Fruit fly (Drosophila melanogaster) whole organism, embryonic: ENCODE results near the gene CG15283.

ENCODE experiments used
- B-H2 ChIP-seq: fragments of 200-800 bp; sonication (Bioruptor generic); optimal IDR thresholded peaks from 2 replicates; lab custom pipeline; 2018; ENCODE audit warnings: missing biosample characterization, mild to moderate bottlenecking, missing genetic modification characterization
- CG10462 ChIP-seq: fragments of 200-800 bp; sonication (Bioruptor generic); optimal IDR thresholded peaks from 2 replicates; lab custom pipeline; 2016; ENCODE audit warnings: missing biosample characterization, missing genetic modification characterization
- CG10654 ChIP-seq: fragments of 200-800 bp; sonication (Bioruptor generic); optimal IDR thresholded peaks from 2 replicates; lab custom pipeline; 2016; ENCODE audit warnings: missing biosample characterization, missing genetic modification characterization
- CG11247 ChIP-seq: fragments of 200-800 bp; sonication (Bioruptor generic); IDR thresholded peaks from 2 replicates; pipeline ENCODE4 v1.3.6; 2022; ENCODE audit warnings: missing biosample characterization, missing genetic modification characterization
- CG11398 ChIP-seq: fragments of 200-800 bp; sonication (Bioruptor generic); optimal IDR thresholded peaks from 2 replicates; lab custom pipeline; 2016; ENCODE audit warnings: missing biosample characterization, missing genetic modification characterization
- CG12104 ChIP-seq: fragments of 200-800 bp; sonication (Bioruptor generic); optimal IDR thresholded peaks from 3 replicates; lab custom pipeline; 2016; ENCODE audit warnings: missing biosample characterization, missing genetic modification characterization
- CG12391 ChIP-seq: fragments of 200-800 bp; sonication (Bioruptor generic); optimal IDR thresholded peaks from 3 replicates; lab custom pipeline; 2018; ENCODE audit warnings: missing biosample characterization, mild to moderate bottlenecking, missing genetic modification characterization, moderate library complexity
- CG12659 ChIP-seq: fragments of 200-800 bp; sonication (Bioruptor generic); optimal IDR thresholded peaks from 3 replicates; lab custom pipeline; 2017; ENCODE audit warnings: mild to moderate bottlenecking, missing biosample characterization, missing genetic modification reagents, missing genetic modification characterization
- CG14667 ChIP-seq: fragments of 200-800 bp; sonication (Bioruptor generic); IDR thresholded peaks from 2 replicates; pipeline ENCODE4 v1.3.6; 2022; ENCODE audit warnings: missing biosample characterization, missing genetic modification characterization
- CG15601 ChIP-seq: fragments of 200-800 bp; sonication (Bioruptor generic); optimal IDR thresholded peaks from 3 replicates; lab custom pipeline; 2019; ENCODE audit warnings: missing biosample characterization, mild to moderate bottlenecking, missing genetic modification characterization, moderate library complexity
- CG17385 ChIP-seq: fragments of 200-800 bp; sonication (Bioruptor generic); optimal IDR thresholded peaks from 3 replicates; lab custom pipeline; 2018; ENCODE audit warnings: missing biosample characterization, mild to moderate bottlenecking, missing genetic modification characterization
- CG17912 ChIP-seq: fragments of 200-800 bp; sonication (Bioruptor generic); optimal IDR thresholded peaks from 2 replicates; lab custom pipeline; 2018; ENCODE audit warnings: missing biosample characterization, mild to moderate bottlenecking, missing genetic modification characterization
- CG2129 ChIP-seq: fragments of 200-800 bp; sonication (Bioruptor generic); IDR thresholded peaks from 2 replicates; pipeline ENCODE4 v1.3.6; 2022; ENCODE audit warnings: missing biosample characterization, missing genetic modification characterization; ENCODE audit not compliant: partially characterized antibody
- CG30020 ChIP-seq: fragments of 200-800 bp; optimal IDR thresholded peaks from 2 replicates; lab custom pipeline; 2019; ENCODE audit warnings: missing biosample characterization, mild to moderate bottlenecking, missing genetic modification characterization, moderate library complexity
- CG3065 ChIP-seq: fragments of 200-800 bp; sonication (Bioruptor generic); optimal IDR thresholded peaks from 2 replicates; lab custom pipeline; 2016; ENCODE audit warnings: missing biosample characterization, missing genetic modification characterization
- CG31224 ChIP-seq: fragments of 200-800 bp; sonication (Bioruptor generic); IDR thresholded peaks from 2 replicates; pipeline ENCODE4 v1.3.6; 2022; ENCODE audit warnings: missing biosample characterization, missing genetic modification characterization
- CG33213 ChIP-seq: fragments of 200-800 bp; sonication (Bioruptor generic); optimal IDR thresholded peaks from 3 replicates; lab custom pipeline; 2016; ENCODE audit warnings: missing biosample characterization, missing genetic modification characterization
- CG7556 ChIP-seq: fragments of 200-800 bp; sonication (Bioruptor generic); optimal IDR thresholded peaks from 2 replicates; lab custom pipeline; 2017; ENCODE audit warnings: missing biosample characterization, mild to moderate bottlenecking, missing genetic modification characterization
- CHES-1-like ChIP-seq: fragments of 200-800 bp; sonication (Bioruptor generic); optimal IDR thresholded peaks from 2 replicates; lab custom pipeline; 2016; ENCODE audit warnings: missing biosample characterization, missing genetic modification characterization
- Chrac-16 ChIP-seq: fragments of 200-800 bp; sonication (Bioruptor generic); optimal IDR thresholded peaks from 3 replicates; lab custom pipeline; 2016; ENCODE audit warnings: missing biosample characterization, missing genetic modification characterization
- Dbx ChIP-seq: fragments of 200-800 bp; sonication (Bioruptor generic); IDR thresholded peaks from 3 replicates; pipeline ENCODE4 v1.3.6; 2022; ENCODE audit warnings: missing biosample characterization, missing genetic modification characterization
- Dll ChIP-seq: fragments of 200-800 bp; sonication (Bioruptor generic); IDR thresholded peaks from 4 replicates; pipeline ENCODE4 v1.3.6; 2022; ENCODE audit warnings: missing biosample characterization, missing genetic modification characterization; ENCODE audit not compliant: partially characterized antibody
- E2f1 ChIP-seq: fragments of 200-800 bp; sonication (Bioruptor generic); IDR thresholded peaks from 2 replicates; pipeline ENCODE4 v1.3.6; 2022; ENCODE audit warnings: missing biosample characterization, missing genetic modification characterization
- E2f2 ChIP-seq: fragments of 200-800 bp; sonication (Bioruptor generic); IDR thresholded peaks from 2 replicates; pipeline ENCODE4 v1.3.6; 2022; ENCODE audit warnings: missing biosample characterization, missing genetic modification characterization
- Elba2 ChIP-seq: fragments of 200-800 bp; sonication (Bioruptor generic); optimal IDR thresholded peaks from 3 replicates; lab custom pipeline; 2016; ENCODE audit warnings: missing biosample characterization, missing genetic modification characterization
- HLH4C ChIP-seq: fragments of 200-800 bp; sonication (Bioruptor generic); IDR thresholded peaks from 3 replicates; pipeline ENCODE4 v1.3.6; 2022; ENCODE audit warnings: missing biosample characterization, missing genetic modification characterization; ENCODE audit not compliant: partially characterized antibody
- Jarid2 ChIP-seq: fragments of 200-800 bp; sonication (Bioruptor generic); optimal IDR thresholded peaks from 3 replicates; lab custom pipeline; 2017; ENCODE audit warnings: mild to moderate bottlenecking, missing biosample characterization, missing genetic modification reagents, missing genetic modification characterization
- MBD-R2 ChIP-seq: fragments of 200-800 bp; sonication (Bioruptor generic); IDR thresholded peaks from 2 replicates; pipeline ENCODE4 v1.3.6; 2022; ENCODE audit warnings: missing biosample characterization, missing genetic modification characterization
- Mes4 ChIP-seq: fragments of 200-800 bp; sonication (Bioruptor generic); optimal IDR thresholded peaks from 2 replicates; lab custom pipeline; 2016; ENCODE audit warnings: missing biosample characterization, missing genetic modification characterization
- Neu2 ChIP-seq: fragments of 200-800 bp; sonication (Bioruptor generic); optimal IDR thresholded peaks from 3 replicates; lab custom pipeline; 2016; ENCODE audit warnings: missing biosample characterization, missing genetic modification characterization, borderline replicate concordance
- Oaz ChIP-seq: fragments of 200-800 bp; sonication (Bioruptor generic); IDR thresholded peaks from 2 replicates; pipeline ENCODE4 v1.3.6; 2022; ENCODE audit warnings: missing biosample characterization, missing genetic modification characterization
- Sry-δ ChIP-seq: fragments of 200-800 bp; sonication (Bioruptor generic); optimal IDR thresholded peaks from 2 replicates; lab custom pipeline; 2016; ENCODE audit warnings: missing biosample characterization, missing genetic modification characterization
- bowl ChIP-seq: fragments of 200-800 bp; sonication (Bioruptor generic); IDR thresholded peaks from 2 replicates; pipeline ENCODE4 v1.3.6; 2022; ENCODE audit warnings: missing biosample characterization, missing genetic modification characterization
- cato ChIP-seq: fragments of 200-800 bp; sonication (Bioruptor generic); optimal IDR thresholded peaks from 2 replicates; lab custom pipeline; 2016; ENCODE audit warnings: missing biosample characterization, missing genetic modification characterization, borderline replicate concordance
- chn ChIP-seq: fragments of 200-800 bp; sonication (Bioruptor generic); optimal IDR thresholded peaks from 2 replicates; lab custom pipeline; 2016; ENCODE audit warnings: missing biosample characterization, missing genetic modification characterization
- dysf ChIP-seq: fragments of 200-800 bp; sonication (Bioruptor generic); IDR thresholded peaks from 3 replicates; pipeline ENCODE4 v1.3.6; 2022; ENCODE audit warnings: missing biosample characterization, missing genetic modification characterization
- kah ChIP-seq: fragments of 200-800 bp; sonication (Bioruptor generic); optimal IDR thresholded peaks from 2 replicates; lab custom pipeline; 2018; ENCODE audit warnings: missing biosample characterization, mild to moderate bottlenecking, missing genetic modification characterization
- kay ChIP-seq: fragments of 200-800 bp; sonication (Bioruptor generic); optimal IDR thresholded peaks from 2 replicates; lab custom pipeline; 2016; ENCODE audit warnings: missing biosample characterization, missing genetic modification characterization
- knrl ChIP-seq: fragments of 200-800 bp; sonication (Bioruptor generic); IDR thresholded peaks from 3 replicates; pipeline ENCODE4 v1.3.6; 2022; ENCODE audit warnings: missing biosample characterization, missing genetic modification characterization; ENCODE audit not compliant: partially characterized antibody
- lilli ChIP-seq: fragments of 200-800 bp; sonication (Bioruptor generic); optimal IDR thresholded peaks from 3 replicates; lab custom pipeline; 2016; ENCODE audit warnings: missing biosample characterization, missing genetic modification characterization
- mld ChIP-seq: fragments of 200-800 bp; sonication (Bioruptor generic); IDR thresholded peaks from 3 replicates; pipeline ENCODE4 v1.3.6; 2022; ENCODE audit warnings: missing biosample characterization, missing genetic modification characterization; ENCODE audit not compliant: partially characterized antibody
- nerfin-1 ChIP-seq: fragments of 200-800 bp; sonication (Bioruptor generic); optimal IDR thresholded peaks from 3 replicates; lab custom pipeline; 2019; ENCODE audit warnings: missing biosample characterization, mild to moderate bottlenecking, missing genetic modification characterization, moderate library complexity
- nerfin-2 ChIP-seq: fragments of 200-800 bp; sonication (Bioruptor generic); IDR thresholded peaks from 2 replicates; pipeline ENCODE4 v1.3.6; 2022; ENCODE audit warnings: missing biosample characterization, missing genetic modification characterization; ENCODE audit not compliant: partially characterized antibody
- oc ChIP-seq: fragments of 200-800 bp; sonication (Bioruptor generic); optimal IDR thresholded peaks from 2 replicates; lab custom pipeline; 2018; ENCODE audit warnings: missing biosample characterization, mild to moderate bottlenecking, missing genetic modification characterization, moderate library complexity
- repo ChIP-seq: fragments of 200-800 bp; sonication (Bioruptor generic); optimal IDR thresholded peaks from 2 replicates; lab custom pipeline; 2016; ENCODE audit warnings: missing biosample characterization, missing genetic modification characterization
- run ChIP-seq: fragments of 200-800 bp; sonication (Bioruptor generic); optimal IDR thresholded peaks from 3 replicates; lab custom pipeline; 2018; ENCODE audit warnings: missing biosample characterization, mild to moderate bottlenecking, missing genetic modification characterization
- salm ChIP-seq: fragments of 200-800 bp; sonication (Bioruptor generic); optimal IDR thresholded peaks from 2 replicates; lab custom pipeline; 2018; ENCODE audit warnings: missing biosample characterization, mild to moderate bottlenecking, missing genetic modification characterization
- sob ChIP-seq: fragments of 200-800 bp; sonication (Bioruptor generic); IDR thresholded peaks from 2 replicates; pipeline ENCODE4 v1.3.6; 2022; ENCODE audit warnings: missing biosample characterization, missing genetic modification characterization
- stc ChIP-seq: fragments of 200-800 bp; sonication (Bioruptor generic); IDR thresholded peaks from 2 replicates; pipeline ENCODE4 v1.3.6; 2022; ENCODE audit warnings: missing biosample characterization, missing genetic modification characterization
- stwl ChIP-seq: fragments of 200-800 bp; sonication (Bioruptor generic); optimal IDR thresholded peaks from 3 replicates; lab custom pipeline; 2018; ENCODE audit warnings: missing biosample characterization, mild to moderate bottlenecking, missing genetic modification characterization, moderate library complexity
- tna ChIP-seq: fragments of 200-800 bp; sonication (Bioruptor generic); IDR thresholded peaks from 2 replicates; pipeline ENCODE4 v1.3.6; 2022; ENCODE audit warnings: missing biosample characterization, missing genetic modification characterization; ENCODE audit not compliant: partially characterized antibody

The CG15283 gene

dm6 chr2L:14495506-14495983 is 44.8 kb upstream of the CG15283 start (continued):
- TF ChIP-seq CG2129 (GFP tag; lab: Robert Waterston, UW), result no peak
- TF ChIP-seq CG7556 (GFP tag; lab: Kevin White, UChicago), result no peak
- TF ChIP-seq CG15601 (tag; lab: Kevin White, UChicago), result no peak
- no peak for TF ChIP-seq CG3065 (GFP tag; lab: Kevin White, UChicago)
- TF ChIP-seq CG10462 (GFP tag; lab: Kevin White, UChicago), result no peak
- no peak for TF ChIP-seq CG11398 (GFP tag; lab: Kevin White, UChicago)
- 0 out of 2 replicates have a peak, but pooled peaks have one; percentile 23 for TF ChIP-seq stc (GFP tag; lab: Robert Waterston, UW)
- peak; percentile 90 for TF ChIP-seq mld (GFP tag; lab: Robert Waterston, UW)
- no peak for TF ChIP-seq CG12659 (GFP tag; lab: Kevin White, UChicago)
- TF ChIP-seq MBD-R2 (GFP tag; lab: Robert Waterston, UW), result no peak
- no peak for TF ChIP-seq CG17385 (GFP tag; lab: Kevin White, UChicago)
- TF ChIP-seq tna (GFP tag; lab: Robert Waterston, UW), result peak; percentile 61
- no peak for TF ChIP-seq Mes4 (GFP tag; lab: Kevin White, UChicago)
- peak; percentile 54 for TF ChIP-seq sob (GFP tag; lab: Robert Waterston, UW)
- TF ChIP-seq oc (tag; lab: Kevin White, UChicago), result peak; percentile 25
- TF ChIP-seq CG33213 (GFP tag; lab: Kevin White, UChicago), result no peak
- no peak for TF ChIP-seq nerfin-1
- no peak for TF ChIP-seq lilli (GFP tag; lab: Kevin White, UChicago)
- TF ChIP-seq Chrac-16 (GFP tag; lab: Kevin White, UChicago), result no peak
- TF ChIP-seq Sry-δ, result no peak
- peak; percentile 24; the same call in 1 of the 2 replicates for TF ChIP-seq E2f2 (GFP tag; lab: Robert Waterston, UW)
- TF ChIP-seq CG12391 (tag; lab: Kevin White, UChicago), result no peak
- no peak for TF ChIP-seq B-H2 (GFP tag; lab: Kevin White, UChicago)
- TF ChIP-seq knrl (GFP tag; lab: Robert Waterston, UW), result peak; percentile 53; the same call in 1 of the 3 replicates
- TF ChIP-seq Jarid2 (GFP tag; lab: Kevin White, UChicago), result no peak
- no peak for TF ChIP-seq E2f1
- peak; percentile 20 for TF ChIP-seq CHES-1-like (GFP tag; lab: Kevin White, UChicago)
- no peak for TF ChIP-seq repo (GFP tag; lab: Kevin White, UChicago)
- no peak; the same call in 2 of the 3 replicates for TF ChIP-seq HLH4C (GFP tag; lab: Robert Waterston, UW)
- TF ChIP-seq CG31224 (GFP tag; lab: Robert Waterston, UW), result no peak
- TF ChIP-seq Neu2, result no peak
- no peak for TF ChIP-seq CG10654 (GFP tag; lab: Kevin White, UChicago)
- TF ChIP-seq kay, result no peak
- TF ChIP-seq Dll (GFP tag; lab: Robert Waterston, UW), result peak; percentile 52; the same call in 2 of the 4 replicates
- no peak for TF ChIP-seq CG12104 (GFP tag; lab: Kevin White, UChicago)
- TF ChIP-seq Dbx (GFP tag; lab: Robert Waterston, UW), result no peak
- no peak for TF ChIP-seq Elba2 (GFP tag; lab: Kevin White, UChicago)
- TF ChIP-seq CG17912 (GFP tag; lab: Kevin White, UChicago), result peak; percentile 46
- no peak for TF ChIP-seq CG14667 (GFP tag; lab: Robert Waterston, UW)
- TF ChIP-seq CG11247 (GFP tag; lab: Robert Waterston, UW), result peak; percentile 20; the same call in 1 of the 2 replicates
- no peak for TF ChIP-seq salm (tag; lab: Kevin White, UChicago)
- TF ChIP-seq Oaz (GFP tag; lab: Robert Waterston, UW), result no peak
- TF ChIP-seq nerfin-2 (GFP tag; lab: Robert Waterston, UW), result peak; percentile 70
- no peak for TF ChIP-seq cato
- no peak for TF ChIP-seq stwl (tag; lab: Kevin White, UChicago)
- TF ChIP-seq dysf, result peak; percentile 25; the same call in 1 of the 3 replicates
- no peak for TF ChIP-seq bowl (GFP tag; lab: Robert Waterston, UW)
- TF ChIP-seq CG30020, result no peak
- TF ChIP-seq kah (GFP tag; lab: Kevin White, UChicago), result no peak
- TF ChIP-seq chn (GFP tag; lab: Kevin White, UChicago), result no peak
- no peak for TF ChIP-seq run (tag; lab: Kevin White, UChicago)
